Fruit fly (Drosophila melanogaster) whole organism, embryonic: ENCODE results near the gene CG5886.
A peak's percentile ranks its signal among the peaks of the same experiment; 100 is the strongest.

Experiments used
- Atf6 ChIP-seq: fragments of 200-800 bp; sonication (Bioruptor generic); IDR thresholded peaks from 2 replicates; pipeline ENCODE4 v1.3.6; 2022; ENCODE audit warnings: missing biosample characterization, missing genetic modification characterization
- CG11560 ChIP-seq: fragments of 200-800 bp; sonication (Bioruptor generic); IDR thresholded peaks from 3 replicates; pipeline ENCODE4 v1.3.6; 2022; ENCODE audit warnings: missing biosample characterization, missing genetic modification characterization
- CG11723 ChIP-seq: fragments of 200-800 bp; sonication (Bioruptor generic); optimal IDR thresholded peaks from 2 replicates; lab custom pipeline; 2017; ENCODE audit warnings: missing biosample characterization, mild to moderate bottlenecking, missing genetic modification characterization
- CG13123 ChIP-seq: fragments of 200-800 bp; sonication (Bioruptor generic); optimal IDR thresholded peaks from 2 replicates; lab custom pipeline; 2016; ENCODE audit warnings: missing biosample characterization, missing genetic modification characterization
- CG14710 ChIP-seq: fragments of 200-800 bp; sonication (Bioruptor generic); optimal IDR thresholded peaks from 3 replicates; lab custom pipeline; 2019; ENCODE audit warnings: missing biosample characterization, mild to moderate bottlenecking, missing genetic modification characterization, moderate library complexity
- CG1529 ChIP-seq: fragments of 200-800 bp; sonication (Bioruptor generic); optimal IDR thresholded peaks from 3 replicates; lab custom pipeline; 2018; ENCODE audit warnings: missing biosample characterization, missing genetic modification characterization
- CG17186 ChIP-seq: fragments of 200-800 bp; sonication (Bioruptor generic); optimal IDR thresholded peaks from 3 replicates; lab custom pipeline; 2017; ENCODE audit warnings: missing biosample characterization, missing genetic modification reagents, missing genetic modification characterization
- CG17361 ChIP-seq: fragments of 200-800 bp; sonication (Bioruptor generic); IDR thresholded peaks from 3 replicates; pipeline ENCODE4 v1.3.6; 2022; ENCODE audit warnings: missing biosample characterization, missing genetic modification characterization
- CG18476 ChIP-seq: fragments of 200-800 bp; sonication (Bioruptor generic); optimal IDR thresholded peaks from 2 replicates; lab custom pipeline; 2016; ENCODE audit warnings: missing biosample characterization, mild to moderate bottlenecking, missing genetic modification characterization
- CG2199 ChIP-seq: fragments of 200-800 bp; sonication (Bioruptor generic); IDR thresholded peaks from 3 replicates; pipeline ENCODE4 v1.3.6; 2022; ENCODE audit warnings: missing biosample characterization, missing genetic modification characterization
- CG2712 ChIP-seq: fragments of 200-800 bp; optimal IDR thresholded peaks from 3 replicates; lab custom pipeline; 2019; ENCODE audit warnings: missing biosample characterization, mild to moderate bottlenecking, missing genetic modification characterization, moderate library complexity
- CG31224 ChIP-seq: fragments of 200-800 bp; sonication (Bioruptor generic); IDR thresholded peaks from 2 replicates; pipeline ENCODE4 v1.3.6; 2022; ENCODE audit warnings: missing biosample characterization, missing genetic modification characterization
- CG31365 ChIP-seq: fragments of 200-800 bp; sonication (Bioruptor generic); optimal IDR thresholded peaks from 2 replicates; lab custom pipeline; 2018; ENCODE audit warnings: missing biosample characterization, mild to moderate bottlenecking, missing genetic modification characterization
- CG3847 ChIP-seq: fragments of 200-800 bp; sonication (Bioruptor generic); IDR thresholded peaks from 2 replicates; pipeline ENCODE4 v1.3.6; 2022; ENCODE audit warnings: missing biosample characterization, missing genetic modification characterization
- CG42726 ChIP-seq: fragments of 200-800 bp; sonication (Bioruptor generic); IDR thresholded peaks from 2 replicates; pipeline ENCODE4 v1.3.6; 2022; ENCODE audit warnings: missing biosample characterization, missing genetic modification characterization; ENCODE audit not compliant: partially characterized antibody
- CG5953 ChIP-seq: fragments of 200-800 bp; sonication (Bioruptor generic); IDR thresholded peaks from 2 replicates; pipeline ENCODE4 v1.3.6; 2022; ENCODE audit warnings: missing biosample characterization, missing genetic modification characterization
- CG7271 ChIP-seq: fragments of 200-800 bp; sonication (Bioruptor generic); optimal IDR thresholded peaks from 2 replicates; lab custom pipeline; 2018; ENCODE audit warnings: missing biosample characterization, mild to moderate bottlenecking, missing genetic modification characterization, moderate library complexity
- CG7928 ChIP-seq: fragments of 200-800 bp; sonication (Bioruptor generic); optimal IDR thresholded peaks from 2 replicates; lab custom pipeline; 2017; ENCODE audit warnings: missing biosample characterization, mild to moderate bottlenecking, missing genetic modification characterization
- CG8089 ChIP-seq: fragments of 200-800 bp; sonication (Bioruptor generic); optimal IDR thresholded peaks from 3 replicates; lab custom pipeline; 2016; ENCODE audit warnings: missing biosample characterization, missing genetic modification characterization
- CG9727 ChIP-seq: fragments of 200-800 bp; sonication (Bioruptor generic); optimal IDR thresholded peaks from 3 replicates; lab custom pipeline; 2017; ENCODE audit warnings: missing biosample characterization, mild to moderate bottlenecking, missing genetic modification characterization
- CG9797 ChIP-seq: fragments of 200-800 bp; sonication (Bioruptor generic); optimal IDR thresholded peaks from 3 replicates; lab custom pipeline; 2018; ENCODE audit warnings: missing biosample characterization, mild to moderate bottlenecking, missing genetic modification characterization
- D ChIP-seq, 2 experiments: fragments of 200-800 bp in 1 of 2; fragments of >200 bp in 1 of 2; sonication (Bioruptor generic) in 1 of 2; optimal IDR thresholded peaks; 2 replicates in 1 of 2; 3 replicates in 1 of 2; lab custom pipeline; 2017; ENCODE audit warnings: mild to moderate bottlenecking in 1 of 2, missing biosample characterization in 1 of 2, missing genetic modification characterization in 1 of 2, missing genetic modification reagents in 1 of 2
- Dbx ChIP-seq: fragments of 200-800 bp; sonication (Bioruptor generic); IDR thresholded peaks from 3 replicates; pipeline ENCODE4 v1.3.6; 2022; ENCODE audit warnings: missing biosample characterization, missing genetic modification characterization
- Drgx ChIP-seq: fragments of 200-800 bp; sonication (Bioruptor generic); IDR thresholded peaks from 2 replicates; pipeline ENCODE4 v1.3.6; 2022; ENCODE audit warnings: missing biosample characterization, missing genetic modification characterization
- ERR ChIP-seq: fragments of 200-800 bp; sonication (Bioruptor generic); optimal IDR thresholded peaks from 2 replicates; lab custom pipeline; 2016; ENCODE audit warnings: missing biosample characterization, missing genetic modification characterization
- H2.0 ChIP-seq: fragments of 200-800 bp; sonication (Bioruptor generic); IDR thresholded peaks from 2 replicates; pipeline ENCODE4 v1.3.6; 2022; ENCODE audit warnings: missing biosample characterization, missing genetic modification characterization
- HmgD ChIP-seq: fragments of 200-800 bp; sonication (Bioruptor generic); optimal IDR thresholded peaks from 3 replicates; lab custom pipeline; 2016; ENCODE audit warnings: missing biosample characterization, missing genetic modification characterization
- Hmr ChIP-seq: fragments of 200-800 bp; sonication (Bioruptor generic); optimal IDR thresholded peaks from 3 replicates; lab custom pipeline; 2017; ENCODE audit warnings: mild to moderate bottlenecking, missing biosample characterization, missing genetic modification reagents, missing genetic modification characterization
- MTF-1 ChIP-seq: fragments of 200-800 bp; sonication (Bioruptor generic); optimal IDR thresholded peaks from 2 replicates; lab custom pipeline; 2018; ENCODE audit warnings: missing biosample characterization, mild to moderate bottlenecking, missing genetic modification characterization, borderline replicate concordance
- Med ChIP-seq: fragments of 200-800 bp; sonication (Bioruptor generic); peaks from one replicate; lab custom pipeline; 2016; ENCODE audit warnings: missing biosample characterization, missing genetic modification characterization, mild to moderate bottlenecking, inconsistent platforms, moderate library complexity
- Myb ChIP-seq: fragments of 200-800 bp; sonication (Bioruptor generic); optimal IDR thresholded peaks from 2 replicates; lab custom pipeline; 2016; ENCODE audit warnings: missing biosample characterization, missing genetic modification characterization
- NK7.1 ChIP-seq: fragments of 200-800 bp; sonication (Bioruptor generic); optimal IDR thresholded peaks from 3 replicates; lab custom pipeline; 2016; ENCODE audit warnings: missing biosample characterization, missing genetic modification characterization
- Neu2 ChIP-seq: fragments of 200-800 bp; sonication (Bioruptor generic); optimal IDR thresholded peaks from 3 replicates; lab custom pipeline; 2016; ENCODE audit warnings: missing biosample characterization, missing genetic modification characterization, borderline replicate concordance
- Rx ChIP-seq: fragments of 200-800 bp; sonication (Bioruptor generic); IDR thresholded peaks from 2 replicates; pipeline ENCODE4 v1.3.6; 2022; ENCODE audit warnings: missing biosample characterization, missing genetic modification characterization
- Stat92E ChIP-seq, 3 experiments: fragments of >200 bp in 2 of 3; fragments of 200-800 bp in 1 of 3; sonication (Bioruptor generic) in 1 of 3; optimal IDR thresholded peaks; 2 replicates each; lab custom pipeline; 2017 to 2019; ENCODE audit warnings: missing biosample characterization in 3 of 3, missing genetic modification characterization in 3 of 3, mild to moderate bottlenecking in 1 of 3, moderate library complexity in 1 of 3
- abd-A ChIP-seq: fragments of 200-800 bp; sonication (Bioruptor generic); optimal IDR thresholded peaks from 3 replicates; lab custom pipeline; 2019; ENCODE audit warnings: missing biosample characterization, mild to moderate bottlenecking, missing genetic modification characterization, moderate library complexity
- cas ChIP-seq: fragments of 200-800 bp; sonication (Bioruptor generic); IDR thresholded peaks from 2 replicates; pipeline ENCODE4 v1.3.6; 2022; ENCODE audit warnings: missing biosample characterization, missing genetic modification characterization
- gro ChIP-seq: fragments of 200-800 bp; sonication (Bioruptor generic); optimal IDR thresholded peaks from 2 replicates; lab custom pipeline; 2016; ENCODE audit warnings: missing biosample characterization, missing genetic modification characterization
- jumu ChIP-seq: fragments of 200-800 bp; sonication (Bioruptor generic); optimal IDR thresholded peaks from 3 replicates; lab custom pipeline; 2016; ENCODE audit warnings: missing biosample characterization, missing genetic modification characterization
- ken ChIP-seq: fragments of 200-800 bp; sonication (Bioruptor generic); IDR thresholded peaks from 3 replicates; pipeline ENCODE4 v1.3.6; 2022; ENCODE audit warnings: missing biosample characterization, missing genetic modification characterization
- maf-S ChIP-seq: fragments of 200-800 bp; sonication (Bioruptor generic); optimal IDR thresholded peaks from 2 replicates; lab custom pipeline; 2016; ENCODE audit warnings: missing biosample characterization, missing genetic modification characterization
- nerfin-1 ChIP-seq: fragments of 200-800 bp; sonication (Bioruptor generic); optimal IDR thresholded peaks from 3 replicates; lab custom pipeline; 2019; ENCODE audit warnings: missing biosample characterization, mild to moderate bottlenecking, missing genetic modification characterization, moderate library complexity
- pfk ChIP-seq: fragments of 200-800 bp; sonication (Bioruptor generic); optimal IDR thresholded peaks from 2 replicates; lab custom pipeline; 2018; ENCODE audit warnings: missing biosample characterization, mild to moderate bottlenecking, missing genetic modification characterization, moderate library complexity
- salm ChIP-seq: fragments of 200-800 bp; sonication (Bioruptor generic); optimal IDR thresholded peaks from 2 replicates; lab custom pipeline; 2018; ENCODE audit warnings: missing biosample characterization, mild to moderate bottlenecking, missing genetic modification characterization
- sens-2 ChIP-seq: fragments of 200-800 bp; sonication (Bioruptor generic); IDR thresholded peaks from 2 replicates; pipeline ENCODE4 v1.3.6; 2022; ENCODE audit warnings: missing biosample characterization, missing genetic modification characterization
- sob ChIP-seq: fragments of 200-800 bp; sonication (Bioruptor generic); IDR thresholded peaks from 2 replicates; pipeline ENCODE4 v1.3.6; 2022; ENCODE audit warnings: missing biosample characterization, missing genetic modification characterization
- usp ChIP-seq: fragments of >200 bp; optimal IDR thresholded peaks from 2 replicates; lab custom pipeline; 2017; ENCODE audit warnings: missing biosample characterization, missing genetic modification characterization
- wor ChIP-seq: fragments of 200-800 bp; sonication (Bioruptor generic); IDR thresholded peaks from 2 replicates; pipeline ENCODE4 v1.3.6; 2022; ENCODE audit warnings: missing biosample characterization, missing genetic modification characterization
- zfh1 ChIP-seq: fragments of 200-800 bp; sonication (Bioruptor generic); IDR thresholded peaks from 3 replicates; pipeline ENCODE4 v1.3.6; 2022; ENCODE audit warnings: missing biosample characterization, missing genetic modification characterization

CG5886 gene

DNA sequence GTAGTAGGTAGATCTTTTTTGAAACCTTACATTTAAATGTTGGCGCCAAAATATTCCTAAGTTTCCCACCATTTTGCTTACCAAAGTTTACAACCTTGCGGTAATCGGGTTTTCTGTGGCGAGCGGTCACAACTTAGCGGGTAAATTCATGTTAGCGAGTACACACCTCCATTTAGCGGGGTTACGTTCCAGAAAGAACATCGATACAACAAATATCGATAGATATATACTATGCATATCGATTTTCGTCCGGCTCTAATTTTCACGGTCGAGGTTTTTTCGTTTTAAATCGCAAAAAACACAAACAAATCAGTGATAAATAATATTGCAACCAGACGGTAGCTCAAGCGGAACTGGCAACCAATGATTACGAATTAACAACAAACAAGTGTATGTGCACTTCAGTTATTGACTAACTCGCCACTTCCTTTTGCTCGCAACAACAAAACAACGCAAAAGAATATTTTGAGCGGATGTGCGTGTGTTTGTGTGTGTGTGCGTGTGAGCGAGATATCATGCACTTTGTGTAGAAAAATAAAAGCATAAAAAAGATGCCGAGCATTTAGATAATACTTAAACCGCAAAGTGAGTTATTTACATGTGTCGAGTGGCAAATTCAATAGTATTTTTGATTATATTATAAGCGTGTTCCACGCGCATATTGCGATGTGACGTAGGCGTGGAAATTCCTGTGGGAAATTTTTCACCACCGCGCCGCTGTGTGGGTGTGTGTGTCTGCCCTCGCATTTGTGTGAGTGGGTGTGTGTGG, 37.1 kb downstream of the CG5886 start, which contains the start of gene Lnk (continued):
- TF ChIP-seq CG2712 (peak; percentile 33), sens-2 (GFP tag; lab: Robert Waterston, UW) (no peak), CG1529 (peak; percentile 31), Atf6 (GFP tag; lab: Robert Waterston, UW) (peak; percentile 27; the same call in 1 of the 2 replicates), CG9727 (GFP tag; lab: Kevin White, UChicago) (peak; percentile 4), wor (GFP tag; lab: Robert Waterston, UW) (no peak), Myb (GFP tag; lab: Kevin White, UChicago) (peak; percentile 47), Neu2 (GFP tag; lab: Kevin White, UChicago) (no peak), CG11723 (GFP tag; lab: Kevin White, UChicago) (no peak), CG2199 (GFP tag; lab: Robert Waterston, UW) (no peak), CG31365 (tag; lab: Kevin White, UChicago) (peak; percentile 38), CG3847 (peak; percentile 55), CG17186 (GFP tag; lab: Kevin White, UChicago) (peak; percentile 53), Med (GFP tag; lab: Kevin White, UChicago) (peak; percentile 57), CG17361 (GFP tag; lab: Robert Waterston, UW) (peak; percentile 28; the same call in 2 of the 3 replicates), CG18476 (GFP tag; lab: Kevin White, UChicago) (no peak), Hmr (peak; percentile 61), Rx (GFP tag; lab: Robert Waterston, UW) (no peak), salm (no peak), ERR (GFP tag; lab: Kevin White, UChicago) (peak; percentile 5), MTF-1 (GFP tag; lab: Kevin White, UChicago) (no peak), gro (GFP tag; lab: Kevin White, UChicago) (no peak), D (optimal IDR thresholded peaks at IDR 0.05; lab: Kevin White, UChicago) (no peak), D (GFP tag; optimal IDR thresholded peaks at IDR 0.05; lab: Kevin White, UChicago) (no peak), CG5953 (GFP tag; lab: Robert Waterston, UW) (no peak), CG8089 (GFP tag; lab: Kevin White, UChicago) (no peak), CG11560 (tag; lab: Robert Waterston, UW) (no peak), sob (GFP tag; lab: Robert Waterston, UW) (no peak), CG7928 (GFP tag; lab: Kevin White, UChicago) (no peak), ken (GFP tag; lab: Robert Waterston, UW) (no peak), cas (no peak), abd-A (no peak), Drgx (GFP tag; lab: Robert Waterston, UW) (peak; percentile 31; the same call in 1 of the 2 replicates), Dbx (no peak), CG31224 (GFP tag; lab: Robert Waterston, UW) (no peak), H2.0 (GFP tag; lab: Robert Waterston, UW) (no peak; the same call in 1 of the 2 replicates), nerfin-1 (tag; lab: Kevin White, UChicago) (peak; percentile 92), CG42726 (peak; percentile 96), CG13123 (GFP tag; lab: Kevin White, UChicago) (no peak), pfk (GFP tag; lab: Kevin White, UChicago) (no peak), NK7.1 (GFP tag; lab: Kevin White, UChicago) (no peak), jumu (GFP tag; lab: Kevin White, UChicago) (no peak), CG9797 (GFP tag; lab: Kevin White, UChicago) (peak; percentile 79), CG14710 (tag; lab: Kevin White, UChicago) (peak; percentile 54), zfh1 (GFP tag; lab: Robert Waterston, UW) (no peak), maf-S (GFP tag; lab: Kevin White, UChicago) (peak; percentile 15), Stat92E (GFP tag; optimal IDR thresholded peaks at IDR 0.05; lab: Kevin White, UChicago) (peak in 1 of 3 experiments; percentile 64), CG7271 (tag; lab: Kevin White, UChicago) (peak; percentile 9), HmgD (GFP tag; lab: Kevin White, UChicago) (peak; percentile 37), usp (GFP tag; lab: Kevin White, UChicago) (no peak)
